Fruit fly (Drosophila melanogaster) whole organism, embryonic: ENCODE results near the gene CG31102.

Source experiments
- Atf-2 ChIP-seq: fragments of 200-800 bp; sonication (Bioruptor generic); optimal IDR thresholded peaks from 2 replicates; lab custom pipeline; 2016; ENCODE audit warnings: missing biosample characterization, missing genetic modification characterization
- Bgb ChIP-seq: fragments of 200-800 bp; sonication (Bioruptor generic); IDR thresholded peaks from 2 replicates; pipeline ENCODE4 v1.3.6; 2022; ENCODE audit warnings: missing biosample characterization, missing genetic modification characterization; ENCODE audit not compliant: partially characterized antibody
- Bteb2 ChIP-seq: fragments of 200-800 bp; sonication (Bioruptor generic); optimal IDR thresholded peaks from 2 replicates; lab custom pipeline; 2016; ENCODE audit warnings: missing biosample characterization, missing genetic modification characterization
- CG10147 ChIP-seq: fragments of 200-800 bp; sonication (Bioruptor generic); optimal IDR thresholded peaks from 2 replicates; lab custom pipeline; 2019; ENCODE audit warnings: missing biosample characterization, mild to moderate bottlenecking, missing genetic modification characterization, moderate library complexity
- CG10209 ChIP-seq: fragments of 200-800 bp; sonication (Bioruptor generic); optimal IDR thresholded peaks from 3 replicates; lab custom pipeline; 2017; ENCODE audit warnings: missing biosample characterization, mild to moderate bottlenecking, missing genetic modification characterization, missing genetic modification reagents
- CG1233 ChIP-seq: fragments of 200-800 bp; sonication (Bioruptor generic); optimal IDR thresholded peaks from 4 replicates; lab custom pipeline; 2018; ENCODE audit warnings: missing biosample characterization, mild to moderate bottlenecking, missing genetic modification characterization
- CG13624 ChIP-seq: fragments of 200-800 bp; sonication (Bioruptor generic); optimal IDR thresholded peaks from 2 replicates; lab custom pipeline; 2016; ENCODE audit warnings: missing biosample characterization, missing genetic modification characterization
- CG17359 ChIP-seq: fragments of 200-800 bp; sonication (Bioruptor generic); optimal IDR thresholded peaks from 3 replicates; lab custom pipeline; 2018; ENCODE audit warnings: missing biosample characterization, mild to moderate bottlenecking, missing genetic modification characterization, moderate library complexity
- CG18599 ChIP-seq: fragments of 200-800 bp; sonication (Bioruptor generic); optimal IDR thresholded peaks from 3 replicates; lab custom pipeline; 2017; ENCODE audit warnings: missing biosample characterization, missing genetic modification characterization, mild to moderate bottlenecking, moderate library complexity, missing genetic modification reagents
- CG2116 ChIP-seq: fragments of 200-800 bp; sonication (Bioruptor generic); optimal IDR thresholded peaks from 3 replicates; lab custom pipeline; 2018; ENCODE audit warnings: missing biosample characterization, mild to moderate bottlenecking, missing genetic modification characterization
- CG2199 ChIP-seq: fragments of 200-800 bp; sonication (Bioruptor generic); IDR thresholded peaks from 3 replicates; pipeline ENCODE4 v1.3.6; 2022; ENCODE audit warnings: missing biosample characterization, missing genetic modification characterization
- CG2875 ChIP-seq: fragments of 200-800 bp; sonication (Bioruptor generic); optimal IDR thresholded peaks from 2 replicates; lab custom pipeline; 2017; ENCODE audit warnings: missing biosample characterization, mild to moderate bottlenecking, missing genetic modification characterization, missing genetic modification reagents
- CG31365 ChIP-seq: fragments of 200-800 bp; sonication (Bioruptor generic); optimal IDR thresholded peaks from 2 replicates; lab custom pipeline; 2018; ENCODE audit warnings: missing biosample characterization, mild to moderate bottlenecking, missing genetic modification characterization
- CG31441 ChIP-seq: fragments of 200-800 bp; sonication (Bioruptor generic); IDR thresholded peaks from 2 replicates; pipeline ENCODE4 v1.3.6; 2022; ENCODE audit warnings: missing biosample characterization, missing genetic modification characterization
- CG3407 ChIP-seq: fragments of 200-800 bp; sonication (Bioruptor generic); optimal IDR thresholded peaks from 2 replicates; lab custom pipeline; 2018; ENCODE audit warnings: missing biosample characterization, mild to moderate bottlenecking, missing genetic modification characterization
- CG3847 ChIP-seq: fragments of 200-800 bp; sonication (Bioruptor generic); IDR thresholded peaks from 2 replicates; pipeline ENCODE4 v1.3.6; 2022; ENCODE audit warnings: missing biosample characterization, missing genetic modification characterization
- CG4328 ChIP-seq: fragments of 200-800 bp; sonication (Bioruptor generic); optimal IDR thresholded peaks from 3 replicates; lab custom pipeline; 2017; ENCODE audit warnings: missing biosample characterization, missing genetic modification reagents, missing genetic modification characterization
- CG4730 ChIP-seq: fragments of 200-800 bp; sonication (Bioruptor generic); IDR thresholded peaks from 2 replicates; pipeline ENCODE4 v1.3.6; 2022; ENCODE audit warnings: missing biosample characterization, missing genetic modification characterization
- CG7928 ChIP-seq: fragments of 200-800 bp; sonication (Bioruptor generic); optimal IDR thresholded peaks from 2 replicates; lab custom pipeline; 2017; ENCODE audit warnings: missing biosample characterization, mild to moderate bottlenecking, missing genetic modification characterization
- D19A ChIP-seq: fragments of 200-800 bp; optimal IDR thresholded peaks from 3 replicates; lab custom pipeline; 2019; ENCODE audit warnings: missing biosample characterization, mild to moderate bottlenecking, missing genetic modification characterization, moderate library complexity
- Dp ChIP-seq: fragments of 200-800 bp; sonication (Bioruptor generic); optimal IDR thresholded peaks from 2 replicates; lab custom pipeline; 2018; ENCODE audit warnings: missing biosample characterization, mild to moderate bottlenecking, missing genetic modification characterization, moderate library complexity
- Gsc ChIP-seq: fragments of 200-800 bp; sonication (Bioruptor generic); IDR thresholded peaks from 2 replicates; pipeline ENCODE4 v1.3.6; 2022; ENCODE audit warnings: missing biosample characterization, missing genetic modification characterization
- HLHmδ ChIP-seq: fragments of 200-800 bp; sonication (Bioruptor generic); optimal IDR thresholded peaks from 2 replicates; lab custom pipeline; 2018; ENCODE audit warnings: missing biosample characterization, mild to moderate bottlenecking, missing genetic modification characterization, moderate library complexity
- Hey ChIP-seq: fragments of 200-800 bp; sonication (Bioruptor generic); optimal IDR thresholded peaks from 3 replicates; lab custom pipeline; 2018; ENCODE audit warnings: missing biosample characterization, mild to moderate bottlenecking, missing genetic modification characterization
- Lpt ChIP-seq: fragments of >200 bp; optimal IDR thresholded peaks from 2 replicates; lab custom pipeline; 2018; ENCODE audit warnings: missing biosample characterization, missing genetic modification characterization
- Med ChIP-seq: fragments of 200-800 bp; sonication (Bioruptor generic); peaks from one replicate; lab custom pipeline; 2016; ENCODE audit warnings: missing biosample characterization, missing genetic modification characterization, mild to moderate bottlenecking, inconsistent platforms, moderate library complexity
- NC2β ChIP-seq: fragments of 200-800 bp; sonication (Bioruptor generic); optimal IDR thresholded peaks from 2 replicates; lab custom pipeline; 2016; ENCODE audit warnings: missing biosample characterization, missing genetic modification characterization
- Oaz ChIP-seq: fragments of 200-800 bp; sonication (Bioruptor generic); IDR thresholded peaks from 2 replicates; pipeline ENCODE4 v1.3.6; 2022; ENCODE audit warnings: missing biosample characterization, missing genetic modification characterization
- Oli ChIP-seq: fragments of 200-800 bp; sonication (Bioruptor generic); optimal IDR thresholded peaks from 2 replicates; lab custom pipeline; 2018; ENCODE audit warnings: missing biosample characterization, mild to moderate bottlenecking, missing genetic modification characterization, moderate library complexity
- Sin3A ChIP-seq: fragments of >200 bp; optimal IDR thresholded peaks from 2 replicates; lab custom pipeline; 2018
- Sry-δ ChIP-seq: fragments of 200-800 bp; sonication (Bioruptor generic); optimal IDR thresholded peaks from 2 replicates; lab custom pipeline; 2016; ENCODE audit warnings: missing biosample characterization, missing genetic modification characterization
- Usf ChIP-seq: fragments of 200-800 bp; sonication (Bioruptor generic); optimal IDR thresholded peaks from 2 replicates; lab custom pipeline; 2017; ENCODE audit warnings: missing genotype, missing biosample characterization, missing genetic modification characterization
- al ChIP-seq: fragments of 200-800 bp; sonication (Bioruptor generic); IDR thresholded peaks from 2 replicates; pipeline ENCODE4 v1.3.6; 2022; ENCODE audit warnings: missing biosample characterization, missing genetic modification characterization
- chinmo ChIP-seq: fragments of 200-800 bp; sonication (Bioruptor generic); IDR thresholded peaks from 4 replicates; pipeline ENCODE4 v1.3.6; 2022; ENCODE audit warnings: missing biosample characterization, missing genetic modification characterization; ENCODE audit not compliant: partially characterized antibody
- dati ChIP-seq: fragments of 200-800 bp; sonication (Bioruptor generic); IDR thresholded peaks from 2 replicates; pipeline ENCODE4 v1.3.6; 2022; ENCODE audit warnings: missing biosample characterization, missing genetic modification characterization
- dmrt99B ChIP-seq: fragments of 200-800 bp; sonication (Bioruptor generic); optimal IDR thresholded peaks from 2 replicates; lab custom pipeline; 2018; ENCODE audit warnings: missing biosample characterization, mild to moderate bottlenecking, missing genetic modification characterization, moderate library complexity
- ewg ChIP-seq: fragments of 200-800 bp; sonication (Bioruptor generic); optimal IDR thresholded peaks from 3 replicates; lab custom pipeline; 2017; ENCODE audit warnings: mild to moderate bottlenecking, missing biosample characterization, missing genetic modification reagents, missing genetic modification characterization
- eyg ChIP-seq: fragments of 200-800 bp; sonication (Bioruptor generic); optimal IDR thresholded peaks from 3 replicates; lab custom pipeline; 2016; ENCODE audit warnings: missing biosample characterization, missing genetic modification characterization
- grau ChIP-seq: fragments of 200-800 bp; optimal IDR thresholded peaks from 3 replicates; lab custom pipeline; 2019; ENCODE audit warnings: missing biosample characterization, mild to moderate bottlenecking, missing genetic modification characterization, moderate library complexity
- grn ChIP-seq: fragments of 200-800 bp; sonication (Bioruptor generic); optimal IDR thresholded peaks from 3 replicates; lab custom pipeline; 2017; ENCODE audit warnings: missing biosample characterization, missing genetic modification characterization
- gsb-n ChIP-seq: fragments of 200-800 bp; sonication (Bioruptor generic); optimal IDR thresholded peaks from 3 replicates; lab custom pipeline; 2018; ENCODE audit warnings: missing biosample characterization, mild to moderate bottlenecking, missing genetic modification characterization
- mam ChIP-seq: fragments of 200-800 bp; sonication (Bioruptor generic); optimal IDR thresholded peaks from 3 replicates; lab custom pipeline; 2016; ENCODE audit warnings: missing biosample characterization, missing genetic modification characterization
- onecut ChIP-seq: fragments of 200-800 bp; sonication (Bioruptor generic); IDR thresholded peaks from 2 replicates; pipeline ENCODE4 v1.3.6; 2022; ENCODE audit warnings: missing biosample characterization, missing genetic modification characterization
- peb ChIP-seq: fragments of 200-800 bp; sonication (Bioruptor generic); IDR thresholded peaks from 2 replicates; pipeline ENCODE4 v1.3.6; 2022; ENCODE audit warnings: missing biosample characterization, missing genetic modification characterization
- pfk ChIP-seq: fragments of 200-800 bp; sonication (Bioruptor generic); optimal IDR thresholded peaks from 2 replicates; lab custom pipeline; 2018; ENCODE audit warnings: missing biosample characterization, mild to moderate bottlenecking, missing genetic modification characterization, moderate library complexity
- sc ChIP-seq, 3 experiments: fragments of >200 bp in 2 of 3; fragments of 200-800 bp in 1 of 3; sonication (Bioruptor generic) in 1 of 3; optimal IDR thresholded peaks; 2 replicates in 2 of 3; 3 replicates in 1 of 3; lab custom pipeline; 2017; ENCODE audit warnings: mild to moderate bottlenecking in 1 of 3, missing biosample characterization in 1 of 3, missing genetic modification characterization in 1 of 3, missing genetic modification reagents in 1 of 3
- tin ChIP-seq: fragments of 200-800 bp; sonication (Bioruptor generic); optimal IDR thresholded peaks from 3 replicates; lab custom pipeline; 2016; ENCODE audit warnings: missing biosample characterization, missing genetic modification characterization
- usp ChIP-seq: fragments of >200 bp; optimal IDR thresholded peaks from 2 replicates; lab custom pipeline; 2017; ENCODE audit warnings: missing biosample characterization, missing genetic modification characterization
- zfh1 ChIP-seq: fragments of 200-800 bp; sonication (Bioruptor generic); IDR thresholded peaks from 3 replicates; pipeline ENCODE4 v1.3.6; 2022; ENCODE audit warnings: missing biosample characterization, missing genetic modification characterization

The CG31102 gene

dm6 chr3R:25249145-25250141, 46.0 kb downstream of the CG31102 start, which contains the start of gene Nup358 (continued):
- no peak for TF ChIP-seq Oaz (GFP tag; lab: Robert Waterston, UW)
- no peak for TF ChIP-seq NC2β (GFP tag; lab: Kevin White, UChicago)
- TF ChIP-seq CG4328 (GFP tag; lab: Kevin White, UChicago) = no peak
- no peak for TF ChIP-seq zfh1 (GFP tag; lab: Robert Waterston, UW)
- TF ChIP-seq onecut (GFP tag; lab: Robert Waterston, UW) = no peak
- TF ChIP-seq CG3847 = no peak
- TF ChIP-seq CG7928 (GFP tag; lab: Kevin White, UChicago) = peak; percentile 8
- no peak for TF ChIP-seq CG2199
- no peak for TF ChIP-seq CG13624 (GFP tag; lab: Kevin White, UChicago)
- no peak for TF ChIP-seq tin (GFP tag; lab: Kevin White, UChicago)
- TF ChIP-seq dmrt99B (tag; lab: Kevin White, UChicago) = no peak
- no peak for TF ChIP-seq CG17359
- peak; percentile 91 for TF ChIP-seq Sry-δ
- TF ChIP-seq ewg (GFP tag; lab: Kevin White, UChicago) = no peak
- no peak for TF ChIP-seq CG2875 (GFP tag; lab: Kevin White, UChicago)
- TF ChIP-seq sc (optimal IDR thresholded peaks at IDR 0.05; lab: Kevin White, UChicago) = no peak
- no peak for TF ChIP-seq sc (GFP tag; optimal IDR thresholded peaks at IDR 0.05; lab: Kevin White, UChicago)
- TF ChIP-seq al (GFP tag; lab: Robert Waterston, UW) = 0 out of 2 replicates have a peak, but pooled peaks have one; percentile 5
- TF ChIP-seq dati (GFP tag; lab: Robert Waterston, UW) = no peak
- no peak for TF ChIP-seq grn (GFP tag; lab: Kevin White, UChicago)
- TF ChIP-seq CG3407 (GFP tag; lab: Kevin White, UChicago) = no peak
- TF ChIP-seq CG18599 = no peak
- no peak for TF ChIP-seq D19A
- TF ChIP-seq CG4730 = no peak
- TF ChIP-seq Dp (GFP tag; lab: Kevin White, UChicago) = peak; percentile 51
- TF ChIP-seq CG10209 (GFP tag; lab: Kevin White, UChicago) = no peak
- no peak for TF ChIP-seq CG31441
- no peak for TF ChIP-seq eyg (GFP tag; lab: Kevin White, UChicago)
- no peak for TF ChIP-seq gsb-n (tag; lab: Kevin White, UChicago)
- no peak for TF ChIP-seq Bteb2
- peak; percentile 99 for TF ChIP-seq Bgb (GFP tag; lab: Robert Waterston, UW)
- TF ChIP-seq Sin3A (lab: Kevin White, UChicago) = peak; percentile 75
- TF ChIP-seq mam (GFP tag; lab: Kevin White, UChicago) = no peak
- no peak for TF ChIP-seq Gsc (GFP tag; lab: Robert Waterston, UW)
- no peak for TF ChIP-seq Oli (tag; lab: Kevin White, UChicago)
- no peak for TF ChIP-seq Hey
- no peak for TF ChIP-seq usp (GFP tag; lab: Kevin White, UChicago)
- TF ChIP-seq grau (tag; lab: Kevin White, UChicago) = peak; percentile 34
- TF ChIP-seq HLHmδ (GFP tag; lab: Kevin White, UChicago) = no peak
- peak; percentile 72 for TF ChIP-seq Med
- no peak for TF ChIP-seq CG10147
- TF ChIP-seq pfk (GFP tag; lab: Kevin White, UChicago) = no peak
- peak; percentile 76 for TF ChIP-seq CG2116 (GFP tag; lab: Kevin White, UChicago)
- TF ChIP-seq Lpt (GFP tag; lab: Kevin White, UChicago) = no peak
- no peak for TF ChIP-seq CG1233 (GFP tag; lab: Kevin White, UChicago)
- no peak for TF ChIP-seq Atf-2 (GFP tag; lab: Kevin White, UChicago)
- TF ChIP-seq chinmo (GFP tag; lab: Robert Waterston, UW) = peak; percentile 98
- TF ChIP-seq CG31365 (tag; lab: Kevin White, UChicago) = no peak
- no peak for TF ChIP-seq Usf
- no peak for TF ChIP-seq peb (GFP tag; lab: Robert Waterston, UW)
